Fruit fly (Drosophila melanogaster): ENCODE results near the gene CG32270.

The CG32270 gene

DNA sequence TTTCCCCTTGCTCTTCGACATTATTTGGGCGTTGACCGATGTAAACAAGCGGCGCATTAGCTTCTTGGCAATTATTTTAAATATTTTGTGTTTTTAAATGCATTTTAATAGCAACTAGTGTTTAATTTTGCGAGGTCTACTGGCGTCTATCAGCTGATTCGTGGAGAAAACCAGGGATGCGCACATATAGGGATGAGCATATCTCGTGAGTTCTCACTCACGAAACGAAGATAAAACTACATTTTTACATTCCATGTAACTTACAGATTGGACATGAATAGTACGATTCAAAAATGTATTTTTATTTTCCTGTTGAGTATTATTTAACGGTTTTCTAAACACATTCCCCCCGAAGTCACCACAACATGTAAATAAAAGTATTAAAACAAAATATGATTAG lies 11.3 kb downstream of the CG32270 start, which contains the start of gene CG14966 (continued):
- no peak for TF ChIP-seq CG11695 (GFP tag; IDR thresholded peaks at IDR 0.05)
- TF ChIP-seq hbn (GFP tag; IDR thresholded peaks at IDR 0.05; ENCODE audit: partially characterized antibody) = peak; percentile 85
- TF ChIP-seq CG17568 (GFP tag; optimal IDR thresholded peaks at IDR 0.05) = no peak
- no peak for TF ChIP-seq CG17912 (GFP tag; optimal IDR thresholded peaks at IDR 0.05)
- peak; percentile 10 for TF ChIP-seq shn (GFP tag; optimal IDR thresholded peaks at IDR 0.05)
- no peak for TF ChIP-seq Tbp (GFP tag; optimal IDR thresholded peaks at IDR 0.05)
- TF ChIP-seq Fer2 (tag; optimal IDR thresholded peaks at IDR 0.05) = no peak
- peak; percentile 44 for TF ChIP-seq HmgD (GFP tag; optimal IDR thresholded peaks at IDR 0.05)
- peak; percentile 66 for TF ChIP-seq CG17829 (tag; optimal IDR thresholded peaks at IDR 0.05)
- no peak for TF ChIP-seq Neu2 (GFP tag; optimal IDR thresholded peaks at IDR 0.05; ENCODE audit: borderline replicate concordance)
- TF ChIP-seq sna (GFP tag; IDR thresholded peaks at IDR 0.05; ENCODE audit: partially characterized antibody) = peak; percentile 94
- peak; percentile 54 for TF ChIP-seq CG13624 (GFP tag; optimal IDR thresholded peaks at IDR 0.05)
- 0 out of 2 replicates have a peak, but pooled peaks have one; percentile 16 for TF ChIP-seq CG14441 (GFP tag; IDR thresholded peaks at IDR 0.05)
- peak; percentile 64 for TF ChIP-seq Nf-YC (tag; optimal IDR thresholded peaks at IDR 0.05)
- TF ChIP-seq row (GFP tag; IDR thresholded peaks at IDR 0.05) = peak; percentile 85
- TF ChIP-seq HmgZ (tag; optimal IDR thresholded peaks at IDR 0.05) = peak; percentile 69
- TF ChIP-seq CG32532 (GFP tag; IDR thresholded peaks at IDR 0.05) = peak; percentile 68
- TF ChIP-seq CG32767 (GFP tag; IDR thresholded peaks at IDR 0.05) = no peak
- peak; percentile 4 for TF ChIP-seq Chrac-16 (GFP tag; optimal IDR thresholded peaks at IDR 0.05)
- peak; percentile 2 for TF ChIP-seq exex (tag; optimal IDR thresholded peaks at IDR 0.05)
- no peak for TF ChIP-seq CG6765 (GFP tag; optimal IDR thresholded peaks at IDR 0.05)
- peak; percentile 22; the same call in 2 of the 3 replicates for TF ChIP-seq CG2199 (GFP tag; IDR thresholded peaks at IDR 0.05)
- TF ChIP-seq slbo (GFP tag; IDR thresholded peaks at IDR 0.05) = peak; percentile 63; the same call in 1 of the 2 replicates
- TF ChIP-seq Ptx1 (GFP tag; IDR thresholded peaks at IDR 0.05) = peak; percentile 23; the same call in 1 of the 2 replicates
- no peak for TF ChIP-seq CG8924 (tag; optimal IDR thresholded peaks at IDR 0.05)
- TF ChIP-seq CG10654 (GFP tag; optimal IDR thresholded peaks at IDR 0.05) = no peak
- peak; percentile 42 for TF ChIP-seq HLH54F (GFP tag; optimal IDR thresholded peaks at IDR 0.05)
- TF ChIP-seq Oli (tag; optimal IDR thresholded peaks at IDR 0.05) = no peak
- peak; percentile 35 for TF ChIP-seq CG9797 (GFP tag; optimal IDR thresholded peaks at IDR 0.05)
- peak; percentile 96 for TF ChIP-seq CG13287 (GFP tag; IDR thresholded peaks at IDR 0.05; ENCODE audit: partially characterized antibody)
- peak; percentile 65 for TF ChIP-seq rib (GFP tag; IDR thresholded peaks at IDR 0.05)
- peak; percentile 4 for TF ChIP-seq unpg (GFP tag; optimal IDR thresholded peaks at IDR 0.05)
- peak; percentile 15 for TF ChIP-seq CG3995 (GFP tag; optimal IDR thresholded peaks at IDR 0.05)
- TF ChIP-seq H2.0 (GFP tag; IDR thresholded peaks at IDR 0.05) = 0 out of 2 replicates have a peak, but pooled peaks have one; percentile 6
- TF ChIP-seq ci (GFP tag; IDR thresholded peaks at IDR 0.05) = peak; percentile 50; the same call in 1 of the 3 replicates
- TF ChIP-seq Myb (GFP tag; optimal IDR thresholded peaks at IDR 0.05) = peak; percentile 95
- peak; percentile 1 for TF ChIP-seq CG4424 (GFP tag; optimal IDR thresholded peaks at IDR 0.05)
- TF ChIP-seq CG7839 (tag; optimal IDR thresholded peaks at IDR 0.05) = peak; percentile 23
- peak; percentile 56 for TF ChIP-seq lilli (GFP tag; optimal IDR thresholded peaks at IDR 0.05)
- peak; percentile 40; the same call in 1 of the 2 replicates for TF ChIP-seq vvl (GFP tag; IDR thresholded peaks at IDR 0.05)
- TF ChIP-seq CG9817 (tag; optimal IDR thresholded peaks at IDR 0.05) = peak; percentile 6
- TF ChIP-seq MESR4 (GFP tag; optimal IDR thresholded peaks at IDR 0.05) = peak; percentile 62
- peak; percentile 96 for TF ChIP-seq Sry-δ (GFP tag; optimal IDR thresholded peaks at IDR 0.05)
- peak; percentile 1 for TF ChIP-seq CG10979 (tag; optimal IDR thresholded peaks at IDR 0.05)
- peak; percentile 57 for TF ChIP-seq CG14710 (tag; optimal IDR thresholded peaks at IDR 0.05)
- 0 out of 2 replicates have a peak, but pooled peaks have one; percentile 38 for TF ChIP-seq sob (GFP tag; IDR thresholded peaks at IDR 0.05)
- peak; percentile 30 for TF ChIP-seq mirr (GFP tag; optimal IDR thresholded peaks at IDR 0.05)
- TF ChIP-seq fd102C (GFP tag; optimal IDR thresholded peaks at IDR 0.05) = no peak
- peak; percentile 43 for TF ChIP-seq stwl (tag; optimal IDR thresholded peaks at IDR 0.05)
- no peak for TF ChIP-seq CG4360 (GFP tag; IDR thresholded peaks at IDR 0.05)
- TF ChIP-seq Med (GFP tag) = peak; percentile 89
